Fruit fly (Drosophila melanogaster): Measurements from ENCODE around the gene CG14402.

dm6 chr2L:20840462-20841038, 8.6 kb upstream of the CG14402 start, which contains the start of gene CG31676:
- TF ChIP-seq CG17806 (tag; optimal IDR thresholded peaks at IDR 0.05) (no peak), CG15710 (tag; optimal IDR thresholded peaks at IDR 0.05) (no peak), Snoo (tag; optimal IDR thresholded peaks at IDR 0.05) (no peak), D1 (tag; optimal IDR thresholded peaks at IDR 0.05) (no peak), CG8159 (tag; optimal IDR thresholded peaks at IDR 0.05) (no peak), CG32121 (GFP tag; IDR thresholded peaks at IDR 0.05) (no peak)

Data from whole organism, pupa.